Fruit fly (Drosophila melanogaster) whole organism, embryonic: ENCODE results near the gene kibra.

Experiments
- Awh ChIP-seq: fragments of 200-800 bp; sonication (Bioruptor generic); IDR thresholded peaks from 2 replicates; pipeline ENCODE4, ENCODE4 v1.3.6; 2022; ENCODE audit warnings: missing biosample characterization, missing genetic modification characterization
- BEAF-32 ChIP-seq: fragments of 200-800 bp; sonication (Bioruptor generic); optimal IDR thresholded peaks from 3 replicates; lab custom pipeline; 2017; ENCODE audit warnings: missing biosample characterization, missing genetic modification characterization, mild to moderate bottlenecking, moderate library complexity, missing genetic modification reagents
- Blimp-1 ChIP-seq: fragments of 200-800 bp; sonication (Bioruptor generic); optimal IDR thresholded peaks from 3 replicates; lab custom pipeline; 2018; ENCODE audit warnings: missing biosample characterization, missing genetic modification characterization, mild to moderate bottlenecking, moderate library complexity, missing genetic modification reagents
- CG12299 ChIP-seq: fragments of 200-800 bp; sonication (Bioruptor generic); optimal IDR thresholded peaks from 2 replicates; lab custom pipeline; 2018; ENCODE audit warnings: missing biosample characterization, mild to moderate bottlenecking, missing genetic modification characterization
- CG12391 ChIP-seq: fragments of 200-800 bp; sonication (Bioruptor generic); optimal IDR thresholded peaks from 3 replicates; lab custom pipeline; 2018; ENCODE audit warnings: missing biosample characterization, mild to moderate bottlenecking, missing genetic modification characterization, moderate library complexity
- CG12769 ChIP-seq: fragments of 200-800 bp; sonication (Bioruptor generic); optimal IDR thresholded peaks from 2 replicates; lab custom pipeline; 2019; ENCODE audit warnings: missing biosample characterization, mild to moderate bottlenecking, missing genetic modification characterization, moderate library complexity
- CG14441 ChIP-seq: fragments of 200-800 bp; sonication (Bioruptor generic); IDR thresholded peaks from 2 replicates; pipeline ENCODE4 v1.3.6; 2022; ENCODE audit warnings: missing biosample characterization, missing genetic modification characterization
- CG14710 ChIP-seq: fragments of 200-800 bp; sonication (Bioruptor generic); optimal IDR thresholded peaks from 3 replicates; lab custom pipeline; 2019; ENCODE audit warnings: missing biosample characterization, mild to moderate bottlenecking, missing genetic modification characterization, moderate library complexity
- CG15073 ChIP-seq: fragments of 200-800 bp; sonication (Bioruptor generic); optimal IDR thresholded peaks from 2 replicates; lab custom pipeline; 2016; ENCODE audit warnings: missing biosample characterization, missing genetic modification characterization
- CG2199 ChIP-seq: fragments of 200-800 bp; sonication (Bioruptor generic); IDR thresholded peaks from 3 replicates; pipeline ENCODE4 v1.3.6; 2022; ENCODE audit warnings: missing biosample characterization, missing genetic modification characterization
- CG2202 ChIP-seq: fragments of 200-800 bp; sonication (Bioruptor generic); optimal IDR thresholded peaks from 2 replicates; lab custom pipeline; 2018; ENCODE audit warnings: missing biosample characterization, mild to moderate bottlenecking, missing genetic modification characterization
- CG34422 ChIP-seq: fragments of 200-800 bp; sonication (Bioruptor generic); IDR thresholded peaks from 3 replicates; pipeline ENCODE4 v1.3.6; 2022; ENCODE audit warnings: missing biosample characterization, missing genetic modification characterization
- CG4360 ChIP-seq: fragments of 200-800 bp; sonication (Bioruptor generic); IDR thresholded peaks from 2 replicates; pipeline ENCODE4 v1.3.6; 2022; ENCODE audit warnings: missing biosample characterization, missing genetic modification characterization
- CG4707 ChIP-seq: fragments of 200-800 bp; sonication (Bioruptor generic); optimal IDR thresholded peaks from 2 replicates; lab custom pipeline; 2018; ENCODE audit warnings: missing biosample characterization, mild to moderate bottlenecking, missing genetic modification characterization, moderate library complexity
- CG7963 ChIP-seq: fragments of 200-800 bp; sonication (Bioruptor generic); IDR thresholded peaks from 3 replicates; pipeline ENCODE4 v1.3.6; 2022; ENCODE audit warnings: missing biosample characterization, missing genetic modification characterization; ENCODE audit not compliant: partially characterized antibody
- CG8290 ChIP-seq, 3 experiments: fragments of 200-800 bp; sonication (Bioruptor generic); optimal IDR thresholded peaks; 2 replicates each; lab custom pipeline; 2016 to 2019; ENCODE audit warnings: missing biosample characterization in 3 of 3, missing genetic modification characterization in 3 of 3, mild to moderate bottlenecking in 2 of 3, moderate library complexity in 1 of 3
- H15 ChIP-seq: fragments of 200-800 bp; sonication (Bioruptor generic); IDR thresholded peaks from 3 replicates; pipeline ENCODE4 v1.3.6; 2022; ENCODE audit warnings: missing biosample characterization, missing genetic modification characterization
- HLH54F ChIP-seq: fragments of 200-800 bp; sonication (Bioruptor generic); optimal IDR thresholded peaks from 3 replicates; lab custom pipeline; 2016; ENCODE audit warnings: missing biosample characterization, missing genetic modification characterization
- Med ChIP-seq: fragments of 200-800 bp; sonication (Bioruptor generic); peaks from one replicate; lab custom pipeline; 2016; ENCODE audit warnings: missing biosample characterization, missing genetic modification characterization, mild to moderate bottlenecking, inconsistent platforms, moderate library complexity
- Ptx1 ChIP-seq: fragments of 200-800 bp; sonication (Bioruptor generic); IDR thresholded peaks from 2 replicates; pipeline ENCODE4 v1.3.6; 2022; ENCODE audit warnings: missing biosample characterization, missing genetic modification characterization
- Stat92E ChIP-seq, 3 experiments: fragments of >200 bp in 2 of 3; fragments of 200-800 bp in 1 of 3; sonication (Bioruptor generic) in 1 of 3; optimal IDR thresholded peaks; 2 replicates each; lab custom pipeline; 2017 to 2019; ENCODE audit warnings: missing biosample characterization in 3 of 3, missing genetic modification characterization in 3 of 3, mild to moderate bottlenecking in 1 of 3, moderate library complexity in 1 of 3
- Xrp1 ChIP-seq: fragments of 200-800 bp; sonication (Bioruptor generic); IDR thresholded peaks from 2 replicates; pipeline ENCODE4 v1.3.6; 2022; ENCODE audit warnings: missing biosample characterization, missing genetic modification characterization
- ac ChIP-seq: fragments of 200-800 bp; sonication (Bioruptor generic); optimal IDR thresholded peaks from 3 replicates; lab custom pipeline; 2017; ENCODE audit warnings: missing biosample characterization, mild to moderate bottlenecking, missing genetic modification characterization
- chn ChIP-seq: fragments of 200-800 bp; sonication (Bioruptor generic); optimal IDR thresholded peaks from 2 replicates; lab custom pipeline; 2016; ENCODE audit warnings: missing biosample characterization, missing genetic modification characterization
- dan ChIP-seq: fragments of 200-800 bp; sonication (Bioruptor generic); IDR thresholded peaks from 2 replicates; pipeline ENCODE4 v1.3.6; 2022; ENCODE audit warnings: missing biosample characterization, missing genetic modification characterization
- dmrt11E ChIP-seq: fragments of 200-800 bp; sonication (Bioruptor generic); optimal IDR thresholded peaks from 3 replicates; lab custom pipeline; 2018; ENCODE audit warnings: missing biosample characterization, mild to moderate bottlenecking, missing genetic modification characterization, moderate library complexity
- esg ChIP-seq: fragments of 200-800 bp; sonication (Bioruptor generic); conservative IDR thresholded peaks from 2 replicates; pipeline ENCODE4 v1.3.6; 2022; ENCODE audit warnings: missing biosample characterization, missing genetic modification characterization
- grn ChIP-seq: fragments of 200-800 bp; sonication (Bioruptor generic); optimal IDR thresholded peaks from 3 replicates; lab custom pipeline; 2017; ENCODE audit warnings: missing biosample characterization, missing genetic modification characterization
- gsb-n ChIP-seq: fragments of 200-800 bp; sonication (Bioruptor generic); optimal IDR thresholded peaks from 3 replicates; lab custom pipeline; 2018; ENCODE audit warnings: missing biosample characterization, mild to moderate bottlenecking, missing genetic modification characterization
- kni ChIP-seq: fragments of 200-800 bp; sonication (Bioruptor generic); optimal IDR thresholded peaks from 3 replicates; lab custom pipeline; 2017; ENCODE audit warnings: mild to moderate bottlenecking, missing biosample characterization, missing genetic modification reagents, missing genetic modification characterization
- maf-S ChIP-seq: fragments of 200-800 bp; sonication (Bioruptor generic); optimal IDR thresholded peaks from 2 replicates; lab custom pipeline; 2016; ENCODE audit warnings: missing biosample characterization, missing genetic modification characterization
- nerfin-2 ChIP-seq: fragments of 200-800 bp; sonication (Bioruptor generic); IDR thresholded peaks from 2 replicates; pipeline ENCODE4 v1.3.6; 2022; ENCODE audit warnings: missing biosample characterization, missing genetic modification characterization; ENCODE audit not compliant: partially characterized antibody
- nom ChIP-seq: fragments of 200-800 bp; sonication (Bioruptor generic); optimal IDR thresholded peaks from 2 replicates; lab custom pipeline; 2017; ENCODE audit warnings: missing biosample characterization, missing genetic modification characterization, mild to moderate bottlenecking, moderate library complexity, missing genetic modification reagents
- oc ChIP-seq: fragments of 200-800 bp; sonication (Bioruptor generic); optimal IDR thresholded peaks from 2 replicates; lab custom pipeline; 2018; ENCODE audit warnings: missing biosample characterization, mild to moderate bottlenecking, missing genetic modification characterization, moderate library complexity
- pan ChIP-seq, 4 experiments: fragments of >200 bp in 3 of 4; fragments of 200-800 bp in 1 of 4; sonication (Bioruptor generic) in 1 of 4; optimal IDR thresholded peaks in 3 of 4; IDR thresholded peaks in 1 of 4; 2 replicates each; pipeline versions ENCODE4 v1.3.6 to Lab custom; 2017 to 2022; ENCODE audit warnings: missing biosample characterization in 2 of 4, missing genetic modification characterization in 2 of 4, mixed read lengths in 1 of 4
- prd ChIP-seq, 3 experiments: fragments of >200 bp in 2 of 3; fragments of 200-800 bp in 1 of 3; sonication (Bioruptor generic) in 1 of 3; optimal IDR thresholded peaks in 2 of 3; IDR thresholded peaks in 1 of 3; 2 replicates in 2 of 3; 3 replicates in 1 of 3; pipeline versions ENCODE4 v1.3.6 to Lab custom; 2017 to 2022; ENCODE audit warnings: missing biosample characterization in 1 of 3, missing genetic modification characterization in 1 of 3
- repo ChIP-seq: fragments of 200-800 bp; sonication (Bioruptor generic); optimal IDR thresholded peaks from 2 replicates; lab custom pipeline; 2016; ENCODE audit warnings: missing biosample characterization, missing genetic modification characterization
- row ChIP-seq: fragments of 200-800 bp; sonication (Bioruptor generic); IDR thresholded peaks from 3 replicates; pipeline ENCODE4 v1.3.6; 2022; ENCODE audit warnings: missing biosample characterization, missing genetic modification characterization
- scrt ChIP-seq: fragments of 200-800 bp; sonication (Bioruptor generic); optimal IDR thresholded peaks from 2 replicates; lab custom pipeline; 2018; ENCODE audit warnings: missing biosample characterization, mild to moderate bottlenecking, missing genetic modification characterization, moderate library complexity
- sens ChIP-seq: fragments of 200-800 bp; sonication (Bioruptor generic); peaks from one replicate; lab custom pipeline; 2016; ENCODE audit warnings: missing biosample characterization, missing genetic modification characterization
- tio ChIP-seq: fragments of 200-800 bp; sonication (Bioruptor generic); optimal IDR thresholded peaks from 2 replicates; lab custom pipeline; 2017; ENCODE audit warnings: missing biosample characterization, missing genetic modification characterization, inconsistent platforms
- twi ChIP-seq: fragments of 200-800 bp; optimal IDR thresholded peaks from 2 replicates; lab custom pipeline; 2019; ENCODE audit warnings: missing biosample characterization, mild to moderate bottlenecking, missing genetic modification characterization, moderate library complexity
- unpg ChIP-seq: fragments of 200-800 bp; sonication (Bioruptor generic); optimal IDR thresholded peaks from 3 replicates; lab custom pipeline; 2018; ENCODE audit warnings: missing biosample characterization, mild to moderate bottlenecking, missing genetic modification characterization, moderate library complexity
- vvl ChIP-seq: fragments of 200-800 bp; sonication (Bioruptor generic); IDR thresholded peaks from 2 replicates; pipeline ENCODE4 v1.3.6; 2022; ENCODE audit warnings: missing biosample characterization, missing genetic modification characterization
- zf30C ChIP-seq: fragments of 200-800 bp; sonication (Bioruptor generic); optimal IDR thresholded peaks from 3 replicates; lab custom pipeline; 2018; ENCODE audit warnings: missing biosample characterization, mild to moderate bottlenecking, missing genetic modification characterization

The kibra gene

DNA sequence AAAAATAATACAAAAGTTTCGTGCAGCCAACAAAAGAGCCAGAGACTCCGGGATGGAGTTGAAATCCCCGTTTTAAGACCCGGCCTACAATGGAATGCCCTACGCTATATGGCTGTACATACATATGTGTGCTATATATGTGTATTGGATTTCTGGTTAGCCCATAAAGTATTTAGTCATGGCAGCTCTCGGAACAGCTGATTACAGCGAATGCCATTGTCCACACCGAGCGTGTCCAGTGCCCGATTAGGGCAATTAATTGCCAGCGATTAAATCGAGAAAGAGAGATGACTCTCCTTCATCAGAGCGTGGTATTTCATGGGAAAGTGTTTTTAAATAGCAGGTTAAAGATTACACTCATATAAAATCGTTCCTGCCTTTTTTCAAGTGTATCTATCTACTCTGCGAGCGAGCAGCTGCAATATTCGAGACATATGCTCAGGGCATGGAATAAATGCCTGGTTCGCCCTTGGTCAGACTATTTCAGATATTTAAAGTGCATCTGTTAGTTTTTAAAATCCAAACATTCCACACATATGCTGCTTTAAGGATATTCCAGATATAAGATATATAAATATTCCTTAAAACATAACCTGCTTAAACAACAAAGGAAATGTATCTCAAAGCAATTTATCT is 6.9 kb downstream of the kibra start (continued):
- TF ChIP-seq gsb-n (tag; lab: Kevin White, UChicago) = peak; percentile 59
- no peak for TF ChIP-seq CG12299 (tag; lab: Kevin White, UChicago)
- TF ChIP-seq Ptx1 (GFP tag; lab: Robert Waterston, UW) = peak; percentile 19; the same call in 1 of the 2 replicates
- TF ChIP-seq BEAF-32 (GFP tag; lab: Kevin White, UChicago) = no peak
- TF ChIP-seq CG12769 = no peak
- TF ChIP-seq CG2202 (tag; lab: Kevin White, UChicago) = no peak
- TF ChIP-seq H15 (GFP tag; lab: Robert Waterston, UW) = 0 out of 3 replicates have a peak, but pooled peaks have one; percentile 24
- no peak for TF ChIP-seq prd (optimal IDR thresholded peaks at IDR 0.05; lab: Kevin White, UChicago)
- peak; percentile 47; the same call in 2 of the 3 replicates for TF ChIP-seq prd (GFP tag; IDR thresholded peaks at IDR 0.05; lab: Robert Waterston, UW)
- peak; percentile 19 for TF ChIP-seq CG12391 (tag; lab: Kevin White, UChicago)
- peak; percentile 36 for TF ChIP-seq dmrt11E (tag; lab: Kevin White, UChicago)
- TF ChIP-seq zf30C = peak; percentile 81
- peak; percentile 100 for TF ChIP-seq twi
- TF ChIP-seq tio = peak; percentile 5
- peak; percentile 51 for TF ChIP-seq Med (GFP tag; lab: Kevin White, UChicago)
- TF ChIP-seq ac (GFP tag; lab: Kevin White, UChicago) = peak; percentile 43
- peak in 1 of 3 experiments; percentile 80 for TF ChIP-seq Stat92E (GFP tag; optimal IDR thresholded peaks at IDR 0.05; lab: Kevin White, UChicago)
- no peak for TF ChIP-seq scrt
- 0 out of 2 replicates have a peak, but pooled peaks have one; percentile 16 for TF ChIP-seq dan (GFP tag; lab: Robert Waterston, UW)
- no peak for TF ChIP-seq pan (optimal IDR thresholded peaks at IDR 0.05; lab: Kevin White, UChicago)
- TF ChIP-seq pan (GFP tag; optimal IDR thresholded peaks at IDR 0.05 in 1 of 2, IDR thresholded peaks at IDR 0.05 in 1 of 2) = peak in 1 of 2 experiments; percentile 14
- TF ChIP-seq chn (GFP tag; lab: Kevin White, UChicago) = peak; percentile 20
- TF ChIP-seq oc = peak; percentile 67
- TF ChIP-seq Awh (GFP tag; lab: Robert Waterston, UW) = peak; percentile 26; the same call in 1 of the 2 replicates
- peak; percentile 1 for TF ChIP-seq Blimp-1 (GFP tag; lab: Kevin White, UChicago)

DNA sequence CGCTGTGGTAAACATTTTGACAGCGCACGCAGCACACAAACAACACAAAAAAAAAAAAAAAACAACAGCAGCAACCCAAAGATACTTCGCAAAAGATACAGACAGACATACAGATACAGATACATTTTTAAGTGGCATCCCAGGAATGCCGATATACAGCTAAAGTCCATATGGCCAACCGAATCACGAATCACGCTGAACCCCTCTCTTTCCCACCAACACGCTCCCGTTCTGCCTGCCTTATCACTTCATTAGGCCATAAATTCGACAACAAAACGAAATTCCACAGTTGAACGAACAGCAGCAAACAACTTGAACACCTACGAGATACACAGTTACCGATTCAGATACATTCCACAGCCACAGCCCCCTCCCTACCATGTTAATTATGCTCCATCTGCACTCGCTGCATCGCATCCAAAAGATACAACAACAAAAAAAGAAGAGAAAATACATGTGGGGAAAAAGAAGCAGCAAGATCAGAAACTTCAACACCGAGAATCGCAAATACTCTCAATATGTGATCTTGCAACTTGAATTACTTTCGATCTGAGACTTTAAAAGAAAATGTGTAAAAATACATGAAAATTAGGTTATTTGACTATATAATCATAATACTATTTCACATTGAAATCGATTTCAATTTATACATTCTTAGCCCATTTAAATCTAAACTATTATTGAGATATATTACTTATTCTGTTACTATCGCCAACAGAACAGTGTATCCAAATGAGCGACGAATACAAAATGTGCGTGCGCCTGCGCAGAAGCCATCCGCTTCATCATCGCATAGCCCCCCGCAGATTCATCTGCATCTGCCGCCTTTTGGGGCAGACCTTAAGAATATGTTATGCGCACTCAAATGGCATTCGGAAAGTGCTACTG is 7.6 kb downstream of the kibra start:
- TF ChIP-seq sens (GFP tag; lab: Kevin White, UChicago) (peak; percentile 83), row (GFP tag; lab: Robert Waterston, UW) (peak; percentile 55), CG34422 (no peak), CG2199 (GFP tag; lab: Robert Waterston, UW) (peak; percentile 72; the same call in 1 of the 3 replicates), grn (GFP tag; lab: Kevin White, UChicago) (peak; percentile 46), CG4360 (GFP tag; lab: Robert Waterston, UW) (0 out of 2 replicates have a peak, but pooled peaks have one; percentile 45), esg (GFP tag; lab: Robert Waterston, UW) (no peak), CG8290 (GFP tag; optimal IDR thresholded peaks at IDR 0.05; lab: Kevin White, UChicago) (no peak), CG8290 (tag; optimal IDR thresholded peaks at IDR 0.05; lab: Kevin White, UChicago) (peak in 1 of 2 experiments; percentile 4), HLH54F (GFP tag; lab: Kevin White, UChicago) (no peak), CG14441 (GFP tag; lab: Robert Waterston, UW) (no peak), repo (no peak), Xrp1 (peak; percentile 10; the same call in 1 of the 2 replicates), CG14710 (peak; percentile 11), unpg (GFP tag; lab: Kevin White, UChicago) (peak; percentile 3), CG15073 (no peak), vvl (GFP tag; lab: Robert Waterston, UW) (0 out of 2 replicates have a peak, but pooled peaks have one; percentile 6), kni (GFP tag; lab: Kevin White, UChicago) (peak; percentile 13), nom (GFP tag; lab: Kevin White, UChicago) (peak; percentile 36), maf-S (GFP tag; lab: Kevin White, UChicago) (no peak), CG4707 (GFP tag; lab: Kevin White, UChicago) (no peak), CG7963 (no peak), nerfin-2 (GFP tag; lab: Robert Waterston, UW) (0 out of 2 replicates have a peak, but pooled peaks have one; percentile 37)
